Fruit fly (Drosophila melanogaster): ENCODE data around the gene TpnC73F.
A peak's percentile ranks its signal among the peaks of the same experiment; 100 is the strongest.

The TpnC73F gene

DNA sequence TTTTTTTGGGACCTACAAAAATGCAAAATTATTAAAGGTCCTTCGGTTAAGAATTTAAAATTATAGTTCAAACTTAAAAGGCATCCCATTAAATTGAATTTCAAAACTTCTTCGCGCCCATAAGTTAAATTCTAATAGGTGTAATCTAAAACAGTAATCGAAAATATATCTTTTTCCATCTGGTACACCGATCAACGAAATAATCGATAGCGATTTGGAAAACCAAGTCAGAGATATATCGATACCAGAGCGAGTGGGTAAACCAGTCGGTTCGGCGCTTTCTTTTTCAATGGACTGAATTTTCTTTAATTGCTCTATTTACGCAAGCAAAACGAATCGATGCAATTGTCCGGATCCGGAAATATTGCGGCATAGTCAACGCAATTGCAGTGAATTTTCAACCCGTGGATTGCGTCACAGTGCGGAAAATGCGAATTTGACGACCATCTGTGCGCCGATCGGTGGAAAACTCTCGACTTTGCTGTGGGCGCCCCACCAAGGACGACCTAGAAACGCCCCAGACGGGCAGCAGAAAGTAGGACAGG lies 21.7 kb upstream of the TpnC73F start, which contains the start of gene Fit2:
Gene Fit2, plus strand, starts transcription at position 234 of the 545 bp plus-strand sequence.
- peak; percentile 7 for TF ChIP-seq Ets97D (GFP tag; optimal IDR thresholded peaks at IDR 0.05)
- peak; percentile 62 for TF ChIP-seq MESR4 (GFP tag; optimal IDR thresholded peaks at IDR 0.05)
- peak; percentile 20 for TF ChIP-seq tx (GFP tag; optimal IDR thresholded peaks at IDR 0.05)
- peak; percentile 99 for TF ChIP-seq CG14860 (GFP tag; IDR thresholded peaks at IDR 0.05; ENCODE audit: partially characterized antibody)
- peak; percentile 99 for TF ChIP-seq CG6791 (GFP tag; IDR thresholded peaks at IDR 0.05; ENCODE audit: partially characterized antibody)
- peak; percentile 94 for TF ChIP-seq amos (GFP tag; IDR thresholded peaks at IDR 0.05; ENCODE audit: partially characterized antibody)
- TF ChIP-seq zen2 (GFP tag; IDR thresholded peaks at IDR 0.05; ENCODE audit: partially characterized antibody), result peak; percentile 100
- TF ChIP-seq Dek (tag; optimal IDR thresholded peaks at IDR 0.05), result no peak
- no peak for TF ChIP-seq CG8359 (GFP tag; optimal IDR thresholded peaks at IDR 0.05; ENCODE audit: borderline replicate concordance)
- no peak for TF ChIP-seq Sox102F (GFP tag; optimal IDR thresholded peaks at IDR 0.05)
- no peak for TF ChIP-seq eyg (GFP tag; optimal IDR thresholded peaks at IDR 0.05)
- peak; percentile 99 for TF ChIP-seq Bgb (GFP tag; IDR thresholded peaks at IDR 0.05; ENCODE audit: partially characterized antibody)
- peak; percentile 34 for TF ChIP-seq CTCF (GFP tag; optimal IDR thresholded peaks at IDR 0.05)
- TF ChIP-seq Dp (GFP tag; optimal IDR thresholded peaks at IDR 0.05), result peak; percentile 93
- TF ChIP-seq Scr (GFP tag; IDR thresholded peaks at IDR 0.05; ENCODE audit: partially characterized antibody), result peak; percentile 94
- no peak for TF ChIP-seq slbo (GFP tag; IDR thresholded peaks at IDR 0.05)
- no peak for TF ChIP-seq prd (optimal IDR thresholded peaks at IDR 0.05)
- no peak for TF ChIP-seq prd (GFP tag; IDR thresholded peaks at IDR 0.05)
- peak; percentile 97 for TF ChIP-seq Dref (GFP tag; IDR thresholded peaks at IDR 0.05)
- TF ChIP-seq mld (GFP tag; IDR thresholded peaks at IDR 0.05; ENCODE audit: partially characterized antibody), result peak; percentile 99
- TF ChIP-seq pho (GFP tag; optimal IDR thresholded peaks at IDR 0.05), result no peak
- TF ChIP-seq CG12659 (GFP tag; optimal IDR thresholded peaks at IDR 0.05), result peak; percentile 9
- TF ChIP-seq pzg (GFP tag; optimal IDR thresholded peaks at IDR 0.05), result peak; percentile 66
- TF ChIP-seq Poxn (GFP tag; IDR thresholded peaks at IDR 0.05), result no peak
- TF ChIP-seq kay (GFP tag; optimal IDR thresholded peaks at IDR 0.05), result no peak
- TF ChIP-seq sna (GFP tag; IDR thresholded peaks at IDR 0.05; ENCODE audit: partially characterized antibody), result peak; percentile 95
- no peak for TF ChIP-seq p53 (GFP tag; optimal IDR thresholded peaks at IDR 0.05)
- peak; percentile 95 for TF ChIP-seq Doc3 (GFP tag; IDR thresholded peaks at IDR 0.05; ENCODE audit: partially characterized antibody)
- peak; percentile 38 for TF ChIP-seq trem (tag; optimal IDR thresholded peaks at IDR 0.05)
- TF ChIP-seq CG31365 (tag; optimal IDR thresholded peaks at IDR 0.05), result no peak
- TF ChIP-seq Six4 (GFP tag; optimal IDR thresholded peaks at IDR 0.05), result no peak
- peak; percentile 93 for TF ChIP-seq unc-4 (GFP tag; IDR thresholded peaks at IDR 0.05; ENCODE audit: partially characterized antibody)
- TF ChIP-seq wdn (GFP tag; IDR thresholded peaks at IDR 0.05), result no peak
- TF ChIP-seq bbx (GFP tag; IDR thresholded peaks at IDR 0.05; ENCODE audit: partially characterized antibody), result peak; percentile 99
- no peak for TF ChIP-seq CG4424 (GFP tag; optimal IDR thresholded peaks at IDR 0.05)
- TF ChIP-seq Blimp-1 (GFP tag; optimal IDR thresholded peaks at IDR 0.05), result peak; percentile 40
- TF ChIP-seq chinmo (GFP tag; IDR thresholded peaks at IDR 0.05; ENCODE audit: partially characterized antibody), result peak; percentile 99
- TF ChIP-seq inv (GFP tag; IDR thresholded peaks at IDR 0.05; ENCODE audit: partially characterized antibody), result peak; percentile 87
- TF ChIP-seq E2f2 (GFP tag; IDR thresholded peaks at IDR 0.05), result peak; percentile 96
- TF ChIP-seq hbn (GFP tag; IDR thresholded peaks at IDR 0.05; ENCODE audit: partially characterized antibody), result peak; percentile 95
- TF ChIP-seq CG6765 (GFP tag; optimal IDR thresholded peaks at IDR 0.05), result no peak
- peak; percentile 100 for TF ChIP-seq CG7963 (GFP tag; IDR thresholded peaks at IDR 0.05; ENCODE audit: partially characterized antibody)
- TF ChIP-seq Trl (optimal IDR thresholded peaks at IDR 0.05), result no peak
- no peak for TF ChIP-seq Trl (GFP tag; optimal IDR thresholded peaks at IDR 0.05)
- TF ChIP-seq CG15514 (GFP tag; optimal IDR thresholded peaks at IDR 0.05), result peak; percentile 49
- TF ChIP-seq HLH4C (GFP tag; IDR thresholded peaks at IDR 0.05; ENCODE audit: partially characterized antibody), result peak; percentile 100
- no peak for TF ChIP-seq CG12104 (GFP tag; optimal IDR thresholded peaks at IDR 0.05)
- no peak for TF ChIP-seq Side (GFP tag; optimal IDR thresholded peaks at IDR 0.05)
- no peak for TF ChIP-seq sob (GFP tag; IDR thresholded peaks at IDR 0.05)
- peak; percentile 75 for TF ChIP-seq Sry-δ (GFP tag; optimal IDR thresholded peaks at IDR 0.05)
